Worm (Caenorhabditis elegans): ENCODE data around the gene srz-61.

DNA sequence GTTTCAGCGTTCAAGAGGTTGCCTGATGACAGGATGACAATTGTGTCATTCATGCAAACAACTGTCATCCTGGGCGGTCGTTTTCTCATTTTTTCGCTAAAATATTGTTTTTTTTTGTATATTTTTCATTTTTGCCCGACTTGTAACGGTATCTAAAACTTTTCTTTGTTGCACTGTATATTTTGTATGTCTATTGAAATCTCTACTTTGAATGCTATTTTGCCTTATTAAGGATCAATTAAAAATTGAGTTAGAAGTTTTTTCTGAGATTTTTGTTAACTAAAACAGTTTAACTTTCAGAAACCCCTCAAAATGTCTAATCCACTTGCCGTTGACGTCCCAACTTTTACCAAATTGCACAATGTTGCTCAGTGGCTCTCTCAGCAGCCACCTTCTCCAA lies 43.1 kb upstream of the srz-61 start, which contains the start of gene ccch-2:
- TF ChIP-seq lin-39 (tag; optimal IDR thresholded peaks at IDR 0.05) (no peak), ama-1 (optimal IDR thresholded peaks at IDR 0.05) (no peak), nhr-111 (GFP tag; optimal IDR thresholded peaks at IDR 0.05) (no peak), lin-13 (GFP tag; optimal IDR thresholded peaks at IDR 0.05) (no peak), daf-12 (tag; optimal IDR thresholded peaks at IDR 0.05) (no peak), nhr-11 (tag; optimal IDR thresholded peaks at IDR 0.05) (no peak), ztf-11 (tag; optimal IDR thresholded peaks at IDR 0.05) (no peak), unc-130 (GFP tag; optimal IDR thresholded peaks at IDR 0.05) (no peak)
